Fruit fly (Drosophila melanogaster) whole organism, larva: ENCODE results near the gene Ppn.

Experiments
- noc ChIP-seq: fragments of 200-800 bp; sonication (Bioruptor generic); optimal IDR thresholded peaks from 3 replicates; lab custom pipeline; 2019; ENCODE audit warnings: missing biosample characterization, mild to moderate bottlenecking, missing genetic modification characterization, moderate library complexity

Ppn gene

DNA sequence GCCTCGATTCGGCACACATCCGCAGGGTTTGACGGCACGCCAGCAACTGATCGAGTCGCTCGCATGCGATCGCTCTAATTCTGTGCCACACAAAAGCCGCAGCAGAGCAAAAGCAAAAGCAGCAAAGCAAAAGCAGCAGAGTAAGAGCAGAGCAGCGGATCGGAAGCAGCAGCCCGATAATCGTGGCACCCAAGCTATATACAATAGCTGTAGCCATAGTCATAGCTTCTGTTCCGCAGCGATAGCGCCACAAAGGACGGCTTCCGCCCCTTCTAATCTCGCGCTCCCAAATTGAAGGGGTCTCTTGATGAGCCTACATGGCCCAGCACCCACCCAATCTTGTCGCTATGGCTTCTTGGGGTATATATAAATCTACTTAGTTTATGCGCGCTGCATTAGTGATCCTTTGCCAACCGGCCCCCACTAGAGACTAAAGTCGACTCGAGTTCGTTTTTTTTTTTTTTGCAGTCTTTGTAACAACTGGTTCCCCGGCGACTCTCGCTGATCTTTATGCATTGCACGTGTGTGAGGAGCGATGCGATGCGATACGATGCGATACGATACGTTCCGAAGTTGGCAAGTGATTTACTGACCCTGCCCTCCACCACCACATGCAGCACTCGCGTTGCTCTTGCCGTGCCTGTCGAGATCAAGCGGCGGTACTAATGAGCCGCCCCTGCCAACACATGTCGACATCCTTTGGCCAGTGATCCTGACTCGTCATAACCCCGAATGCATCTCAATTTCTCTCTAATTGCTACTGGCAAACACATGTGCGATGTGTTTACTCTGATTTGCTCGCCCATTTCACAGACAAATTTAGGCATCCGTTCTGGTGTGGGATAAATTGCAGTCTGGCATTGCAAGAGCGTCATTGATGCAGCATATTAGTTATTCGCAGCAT, at the start of gene Ppn:
TSS of gene Ppn (minus strand) at position 51 of the 904 bp plus-strand sequence.
- TF ChIP-seq noc (tag; lab: Kevin White, UChicago): no peak

dm6 chr3R:28588395-28589050, 48.4 kb upstream of the Ppn start:
- no peak for TF ChIP-seq noc (tag; lab: Kevin White, UChicago)

DNA sequence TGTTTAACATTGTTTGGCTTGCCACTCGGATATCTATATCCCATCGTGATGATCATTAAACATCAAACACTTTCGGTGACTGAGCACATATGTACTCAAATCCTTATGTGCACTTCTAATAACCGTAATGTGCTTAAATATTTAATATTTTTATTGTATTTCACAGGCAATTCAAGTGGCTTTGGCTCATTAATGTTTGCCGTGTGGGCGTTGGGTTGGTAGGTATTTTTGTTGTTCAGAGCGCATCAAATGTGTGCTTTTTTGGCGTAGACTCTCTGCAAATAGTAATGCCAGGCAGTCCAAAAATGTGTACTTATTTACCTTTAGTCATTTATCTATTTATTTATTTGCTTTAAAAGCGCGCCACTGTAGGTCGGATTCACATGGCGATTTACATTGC, 46.8 kb upstream of the Ppn start:
- peak; percentile 66 for TF ChIP-seq noc (tag; lab: Kevin White, UChicago)

DNA sequence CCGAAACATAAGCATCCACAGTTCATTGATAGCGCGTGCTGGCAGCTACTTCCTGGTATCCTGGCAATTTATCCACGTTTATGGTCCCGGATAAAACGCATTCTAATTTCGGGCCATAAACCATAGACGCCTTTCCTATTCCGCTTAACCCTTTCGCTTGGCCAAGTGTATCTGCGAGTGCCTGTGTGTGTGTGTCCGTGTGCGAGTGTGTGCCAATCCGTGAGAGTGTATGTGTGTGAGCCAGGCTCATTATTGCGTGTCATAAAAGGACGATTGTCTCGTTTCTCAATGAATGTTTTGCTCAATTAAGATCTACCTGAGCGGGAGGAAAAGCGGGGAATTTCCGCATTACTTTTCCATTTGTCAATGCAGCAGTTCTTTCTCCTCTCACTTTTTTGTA, 46.1 kb upstream of the Ppn start:
- no peak for TF ChIP-seq noc (tag; lab: Kevin White, UChicago)

- TF ChIP-seq noc (tag; lab: Kevin White, UChicago): peak; percentile 85
These were observed 45.1 kb upstream of the Ppn start, which contains the start of gene fkh for dm6 chr3R:28585076-28585821. Gene fkh (minus strand): TSS chr3R:28585264.

DNA sequence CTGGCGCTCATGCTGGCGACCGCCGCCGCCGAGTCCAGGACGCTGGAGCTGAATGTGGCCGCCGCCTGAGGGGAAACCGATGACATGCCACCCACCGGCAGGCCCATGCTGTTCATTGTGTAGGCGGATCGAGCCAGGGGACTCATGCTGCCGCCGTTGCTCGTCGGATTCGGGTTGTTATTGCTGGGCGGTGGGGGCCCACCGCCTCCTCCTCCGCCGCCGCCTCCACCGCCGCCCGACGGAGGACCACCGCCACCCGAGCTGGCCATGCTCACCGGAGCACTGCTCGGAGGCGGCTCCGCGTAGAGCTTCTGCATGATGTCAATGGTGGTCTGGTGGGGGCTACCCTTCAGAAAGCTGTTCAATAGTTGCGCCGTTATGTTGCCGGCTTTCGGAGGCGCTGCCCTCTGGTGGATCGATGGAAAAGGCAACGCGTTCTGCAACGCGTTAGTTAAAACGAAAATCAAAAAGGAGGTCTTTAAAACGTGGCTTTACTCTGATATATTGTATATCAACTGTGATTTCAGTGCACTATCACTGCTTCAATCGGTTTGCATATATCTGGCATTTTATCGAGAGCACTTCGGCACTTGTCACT, 44.2 kb upstream of the Ppn start:
- TF ChIP-seq noc (tag; lab: Kevin White, UChicago): no peak

- TF ChIP-seq noc (tag; lab: Kevin White, UChicago): no peak
These were observed 42.5 kb upstream of the Ppn start for dm6 chr3R:28582629-28583028.

DNA sequence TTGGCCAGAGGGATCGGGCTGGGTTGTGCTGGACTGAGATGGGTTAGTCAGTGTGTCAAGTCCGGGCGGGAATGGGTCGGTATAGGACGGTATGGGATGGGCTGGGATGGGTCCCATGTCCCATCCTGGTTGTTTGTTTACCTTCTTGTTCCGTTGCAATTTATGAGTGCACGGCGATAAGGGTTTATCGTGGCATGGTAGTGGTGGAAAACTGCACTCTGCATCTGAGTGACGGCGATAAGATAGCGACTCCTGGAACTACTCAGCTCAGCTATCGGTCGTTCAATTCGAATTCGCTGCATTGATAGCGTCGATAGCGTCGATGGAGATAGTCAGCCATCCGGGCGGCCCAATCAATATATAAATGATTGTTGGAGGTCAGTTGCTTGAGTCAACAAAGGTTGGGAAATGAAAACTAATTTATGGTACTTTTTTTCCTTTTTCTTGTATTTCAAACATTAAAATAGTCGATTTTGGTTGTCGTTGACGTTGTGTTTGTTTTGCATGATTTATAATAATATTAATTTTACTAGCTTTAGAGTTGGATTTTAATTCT, 40.5 kb upstream of the Ppn start:
- TF ChIP-seq noc (tag; lab: Kevin White, UChicago): no peak

DNA sequence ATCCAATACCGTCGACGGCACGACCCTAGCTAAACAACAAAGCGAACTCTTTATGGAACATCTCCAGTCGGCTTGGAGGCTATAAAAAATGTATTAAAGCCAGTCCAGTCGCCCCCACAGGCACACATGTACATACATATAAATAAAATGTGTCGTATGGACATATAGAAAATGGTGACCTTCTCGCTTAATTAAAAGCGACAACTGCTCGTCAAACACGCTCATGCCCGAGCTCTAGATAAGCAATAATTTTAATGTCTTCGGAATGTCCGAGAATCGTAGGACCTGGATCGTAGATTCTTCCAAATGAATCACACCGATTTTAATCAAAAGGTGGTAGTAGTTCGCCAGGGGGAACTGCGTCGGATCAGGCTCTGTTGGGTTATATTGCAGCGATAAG, 39.9 kb upstream of the Ppn start:
- no peak for TF ChIP-seq noc (tag; lab: Kevin White, UChicago)

DNA sequence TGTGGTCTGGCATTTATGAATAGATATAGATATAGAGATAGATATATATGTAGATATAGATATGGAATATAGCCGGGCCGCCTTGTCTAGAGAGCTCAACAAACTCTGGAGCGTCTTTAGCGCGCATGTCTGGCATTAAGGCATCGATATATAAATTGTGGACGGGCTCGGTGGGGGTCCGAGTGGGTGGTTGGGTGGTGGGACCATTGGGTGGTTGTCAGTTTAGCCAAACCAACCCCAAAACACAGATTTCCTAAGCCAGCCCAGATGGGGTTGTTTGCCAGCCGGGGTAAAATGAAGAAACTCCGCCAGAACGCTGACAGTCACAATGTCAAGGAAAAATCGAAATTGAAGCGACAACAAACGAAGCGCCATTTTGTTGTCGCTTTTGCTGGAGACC, 39.4 kb upstream of the Ppn start:
- TF ChIP-seq noc (tag; lab: Kevin White, UChicago): no peak

dm6 chr3R:28576838-28577237, 36.7 kb upstream of the Ppn start:
- no peak for TF ChIP-seq noc (tag; lab: Kevin White, UChicago)

dm6 chr3R:28572692-28573643, 32.8 kb upstream of the Ppn start:
- no peak for TF ChIP-seq noc (tag; lab: Kevin White, UChicago)

- no peak for TF ChIP-seq noc (tag; lab: Kevin White, UChicago)
These were observed 30.7 kb upstream of the Ppn start for dm6 chr3R:28570805-28571204.

DNA sequence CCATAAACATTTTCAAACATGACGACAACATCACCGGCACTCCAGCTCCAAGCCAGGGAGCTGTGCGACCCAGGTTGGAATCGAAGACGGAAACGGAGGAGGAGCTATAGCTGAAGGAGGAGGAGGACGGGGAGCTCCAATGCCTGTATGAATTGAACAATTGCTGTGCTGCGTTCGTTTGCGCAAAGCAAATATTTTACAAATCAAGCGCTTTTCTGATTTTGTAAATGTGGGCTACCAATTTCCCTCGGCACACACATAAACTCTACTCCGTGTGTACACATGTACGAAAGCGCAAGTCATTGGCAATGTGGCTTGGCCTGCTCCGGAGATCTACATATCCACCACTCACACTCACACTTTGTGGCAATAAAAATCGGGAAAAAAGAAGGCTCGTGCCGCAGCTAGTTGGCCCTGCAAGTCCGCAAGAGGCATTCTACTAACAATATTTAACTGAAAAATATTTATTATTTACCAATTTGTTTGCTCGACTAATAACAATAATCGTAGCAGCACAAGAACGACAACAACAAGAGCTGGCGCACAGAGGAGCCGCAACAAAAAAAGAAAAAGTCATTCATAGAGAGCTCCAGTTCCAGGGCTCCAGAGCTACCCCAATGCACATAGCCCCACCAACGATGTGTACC, 29.5 kb upstream of the Ppn start:
- no peak for TF ChIP-seq noc (tag; lab: Kevin White, UChicago)
